Worm (Caenorhabditis elegans): ENCODE results near the gene str-82.

DNA sequence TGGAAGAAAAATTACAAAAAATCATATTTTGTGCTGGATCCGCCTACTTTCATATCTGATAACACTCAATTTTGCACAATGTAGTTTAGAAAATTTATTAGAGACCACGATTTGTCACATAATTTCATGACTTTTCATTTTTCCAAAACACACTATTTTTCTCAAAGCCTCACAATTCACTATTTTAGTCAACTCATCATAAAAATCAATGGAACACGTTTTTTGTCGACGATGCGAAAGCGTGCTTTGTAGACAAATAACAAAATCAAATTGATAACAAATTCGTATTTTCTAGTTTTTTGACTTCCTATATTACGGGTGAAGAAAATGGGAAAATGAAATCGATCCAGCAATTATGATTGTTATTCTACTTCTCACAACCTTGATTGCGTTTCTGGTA, 32.6 kb upstream of the str-82 start, which contains the start of gene cyp-35B2:
- TF ChIP-seq unc-130 (GFP tag; optimal IDR thresholded peaks at IDR 0.05) (no peak), efl-1 (GFP tag; optimal IDR thresholded peaks at IDR 0.05) (no peak), attf-3 (GFP tag; conservative IDR thresholded peaks at IDR 0.05) (no peak), ztf-25 (GFP tag; IDR thresholded peaks at IDR 0.05) (no peak), hlh-26 (GFP tag; conservative IDR thresholded peaks at IDR 0.05) (no peak)

Measured in whole organism, young adult.